Fruit fly (Drosophila melanogaster) whole organism, embryonic: ENCODE data around the gene CG10512.

Source experiments
- Blimp-1 ChIP-seq: fragments of 200-800 bp; sonication (Bioruptor generic); optimal IDR thresholded peaks from 3 replicates; lab custom pipeline; 2018; ENCODE audit warnings: missing biosample characterization, missing genetic modification characterization, mild to moderate bottlenecking, moderate library complexity, missing genetic modification reagents
- C15 ChIP-seq: fragments of 200-800 bp; sonication (Bioruptor generic); IDR thresholded peaks from 3 replicates; pipeline ENCODE4 v1.3.6; 2022; ENCODE audit warnings: missing biosample characterization, missing genetic modification characterization
- CG10431 ChIP-seq: fragments of 200-800 bp; sonication (Bioruptor generic); optimal IDR thresholded peaks from 3 replicates; lab custom pipeline; 2018; ENCODE audit warnings: missing biosample characterization, mild to moderate bottlenecking, missing genetic modification characterization
- CG11456 ChIP-seq: fragments of 200-800 bp; sonication (Bioruptor generic); IDR thresholded peaks from 3 replicates; pipeline ENCODE4 v1.3.6; 2022; ENCODE audit warnings: missing biosample characterization, missing genetic modification characterization
- CG12071 ChIP-seq: fragments of 200-800 bp; sonication (Bioruptor generic); optimal IDR thresholded peaks from 3 replicates; lab custom pipeline; 2018; ENCODE audit warnings: missing biosample characterization, mild to moderate bottlenecking, missing genetic modification characterization
- CG1233 ChIP-seq: fragments of 200-800 bp; sonication (Bioruptor generic); optimal IDR thresholded peaks from 4 replicates; lab custom pipeline; 2018; ENCODE audit warnings: missing biosample characterization, mild to moderate bottlenecking, missing genetic modification characterization
- CG12942 ChIP-seq: fragments of 200-800 bp; sonication (Bioruptor generic); optimal IDR thresholded peaks from 3 replicates; lab custom pipeline; 2016; ENCODE audit warnings: missing biosample characterization, missing genetic modification characterization
- CG13775 ChIP-seq: fragments of 200-800 bp; sonication (Bioruptor generic); optimal IDR thresholded peaks from 3 replicates; lab custom pipeline; 2017; ENCODE audit warnings: missing biosample characterization, mild to moderate bottlenecking, missing genetic modification characterization
- CG15479 ChIP-seq: fragments of 200-800 bp; sonication (Bioruptor generic); optimal IDR thresholded peaks from 3 replicates; lab custom pipeline; 2019; ENCODE audit warnings: missing biosample characterization, mild to moderate bottlenecking, missing genetic modification characterization, moderate library complexity
- CG15696 ChIP-seq: fragments of 200-800 bp; sonication (Bioruptor generic); optimal IDR thresholded peaks from 2 replicates; lab custom pipeline; 2019; ENCODE audit warnings: missing biosample characterization, mild to moderate bottlenecking, missing genetic modification characterization, moderate library complexity
- CG2120 ChIP-seq: fragments of 200-800 bp; sonication (Bioruptor generic); optimal IDR thresholded peaks from 3 replicates; lab custom pipeline; 2016; ENCODE audit warnings: missing biosample characterization, missing genetic modification characterization
- CG30020 ChIP-seq: fragments of 200-800 bp; optimal IDR thresholded peaks from 2 replicates; lab custom pipeline; 2019; ENCODE audit warnings: missing biosample characterization, mild to moderate bottlenecking, missing genetic modification characterization, moderate library complexity
- CG30403 ChIP-seq: fragments of 200-800 bp; sonication (Bioruptor generic); optimal IDR thresholded peaks from 3 replicates; lab custom pipeline; 2016; ENCODE audit warnings: missing biosample characterization, missing genetic modification characterization
- CG3838 ChIP-seq: fragments of 200-800 bp; sonication (Bioruptor generic); optimal IDR thresholded peaks from 3 replicates; lab custom pipeline; 2016; ENCODE audit warnings: missing biosample characterization, missing genetic modification characterization
- CG4282 ChIP-seq: fragments of 200-800 bp; sonication (Bioruptor generic); optimal IDR thresholded peaks from 2 replicates; lab custom pipeline; 2016; ENCODE audit warnings: missing biosample characterization, missing genetic modification characterization
- CG5953 ChIP-seq: fragments of 200-800 bp; sonication (Bioruptor generic); IDR thresholded peaks from 2 replicates; pipeline ENCODE4 v1.3.6; 2022; ENCODE audit warnings: missing biosample characterization, missing genetic modification characterization
- CG7963 ChIP-seq: fragments of 200-800 bp; sonication (Bioruptor generic); IDR thresholded peaks from 3 replicates; pipeline ENCODE4 v1.3.6; 2022; ENCODE audit warnings: missing biosample characterization, missing genetic modification characterization; ENCODE audit not compliant: partially characterized antibody
- CG7987 ChIP-seq: fragments of 200-800 bp; sonication (Bioruptor generic); optimal IDR thresholded peaks from 2 replicates; lab custom pipeline; 2018; ENCODE audit warnings: missing biosample characterization, mild to moderate bottlenecking, missing genetic modification characterization, moderate library complexity
- CG8359 ChIP-seq: fragments of 200-800 bp; sonication (Bioruptor generic); optimal IDR thresholded peaks from 2 replicates; lab custom pipeline; 2017; ENCODE audit warnings: missing biosample characterization, mild to moderate bottlenecking, missing genetic modification characterization, borderline replicate concordance
- CG9437 ChIP-seq: fragments of 200-800 bp; sonication (Bioruptor generic); optimal IDR thresholded peaks from 2 replicates; lab custom pipeline; 2018; ENCODE audit warnings: missing biosample characterization, mild to moderate bottlenecking, missing genetic modification characterization
- CG9727 ChIP-seq: fragments of 200-800 bp; sonication (Bioruptor generic); optimal IDR thresholded peaks from 3 replicates; lab custom pipeline; 2017; ENCODE audit warnings: missing biosample characterization, mild to moderate bottlenecking, missing genetic modification characterization
- CG9817 ChIP-seq: fragments of 200-800 bp; sonication (Bioruptor generic); optimal IDR thresholded peaks from 2 replicates; lab custom pipeline; 2018; ENCODE audit warnings: missing biosample characterization, mild to moderate bottlenecking, missing genetic modification characterization, moderate library complexity
- Dp ChIP-seq: fragments of 200-800 bp; sonication (Bioruptor generic); optimal IDR thresholded peaks from 2 replicates; lab custom pipeline; 2018; ENCODE audit warnings: missing biosample characterization, mild to moderate bottlenecking, missing genetic modification characterization, moderate library complexity
- Drgx ChIP-seq: fragments of 200-800 bp; sonication (Bioruptor generic); IDR thresholded peaks from 2 replicates; pipeline ENCODE4 v1.3.6; 2022; ENCODE audit warnings: missing biosample characterization, missing genetic modification characterization
- HLH3B ChIP-seq: fragments of 200-800 bp; sonication (Bioruptor generic); IDR thresholded peaks from 2 replicates; pipeline ENCODE4 v1.3.6; 2022; ENCODE audit warnings: missing biosample characterization, missing genetic modification characterization
- Lim3 ChIP-seq: fragments of 200-800 bp; sonication (Bioruptor generic); IDR thresholded peaks from 2 replicates; pipeline ENCODE4 v1.3.6; 2022; ENCODE audit warnings: missing biosample characterization, missing genetic modification characterization
- Med ChIP-seq: fragments of 200-800 bp; sonication (Bioruptor generic); peaks from one replicate; lab custom pipeline; 2016; ENCODE audit warnings: missing biosample characterization, missing genetic modification characterization, mild to moderate bottlenecking, inconsistent platforms, moderate library complexity
- Mrtf ChIP-seq: fragments of 200-800 bp; sonication (Bioruptor generic); IDR thresholded peaks from 3 replicates; pipeline ENCODE4 v1.3.6; 2022; ENCODE audit warnings: missing biosample characterization, missing genetic modification characterization
- Nf-YC ChIP-seq: fragments of 200-800 bp; optimal IDR thresholded peaks from 3 replicates; lab custom pipeline; 2019; ENCODE audit warnings: missing biosample characterization, mild to moderate bottlenecking, missing genetic modification characterization, moderate library complexity
- Oli ChIP-seq: fragments of 200-800 bp; sonication (Bioruptor generic); optimal IDR thresholded peaks from 2 replicates; lab custom pipeline; 2018; ENCODE audit warnings: missing biosample characterization, mild to moderate bottlenecking, missing genetic modification characterization, moderate library complexity
- Sin3A ChIP-seq: fragments of >200 bp; optimal IDR thresholded peaks from 2 replicates; lab custom pipeline; 2018
- Spps ChIP-seq: fragments of 200-800 bp; sonication (Bioruptor generic); optimal IDR thresholded peaks from 2 replicates; lab custom pipeline; 2018; ENCODE audit warnings: missing biosample characterization, mild to moderate bottlenecking, missing genetic modification characterization
- Tbp ChIP-seq: fragments of >200 bp; optimal IDR thresholded peaks from 2 replicates; lab custom pipeline; 2018; ENCODE audit warnings: missing biosample characterization, missing genetic modification characterization
- Xrp1 ChIP-seq: fragments of 200-800 bp; sonication (Bioruptor generic); IDR thresholded peaks from 2 replicates; pipeline ENCODE4 v1.3.6; 2022; ENCODE audit warnings: missing biosample characterization, missing genetic modification characterization
- YL-1 ChIP-seq: fragments of 200-800 bp; sonication (Bioruptor generic); optimal IDR thresholded peaks from 3 replicates; lab custom pipeline; 2017; ENCODE audit warnings: missing biosample characterization, mild to moderate bottlenecking, missing genetic modification characterization
- bigmax ChIP-seq: fragments of 200-800 bp; sonication (Bioruptor generic); optimal IDR thresholded peaks from 2 replicates; lab custom pipeline; 2018; ENCODE audit warnings: missing biosample characterization, mild to moderate bottlenecking, missing genetic modification characterization
- cas ChIP-seq: fragments of 200-800 bp; sonication (Bioruptor generic); IDR thresholded peaks from 2 replicates; pipeline ENCODE4 v1.3.6; 2022; ENCODE audit warnings: missing biosample characterization, missing genetic modification characterization
- caup ChIP-seq: fragments of 200-800 bp; sonication (Bioruptor generic); optimal IDR thresholded peaks from 3 replicates; lab custom pipeline; 2017; ENCODE audit warnings: missing biosample characterization, mild to moderate bottlenecking, missing genetic modification characterization, moderate library complexity; ENCODE audit not compliant: severe bottlenecking
- ci ChIP-seq: fragments of 200-800 bp; sonication (Bioruptor generic); IDR thresholded peaks from 3 replicates; pipeline ENCODE4 v1.3.6; 2022; ENCODE audit warnings: missing biosample characterization, missing genetic modification characterization
- dysf ChIP-seq: fragments of 200-800 bp; sonication (Bioruptor generic); IDR thresholded peaks from 3 replicates; pipeline ENCODE4 v1.3.6; 2022; ENCODE audit warnings: missing biosample characterization, missing genetic modification characterization
- fd102C ChIP-seq: fragments of 200-800 bp; sonication (Bioruptor generic); optimal IDR thresholded peaks from 2 replicates; lab custom pipeline; 2018; ENCODE audit warnings: missing biosample characterization, mild to moderate bottlenecking, missing genetic modification characterization, moderate library complexity
- fu2 ChIP-seq: fragments of 200-800 bp; sonication (Bioruptor generic); optimal IDR thresholded peaks from 2 replicates; lab custom pipeline; 2016; ENCODE audit warnings: missing biosample characterization, missing genetic modification characterization
- hbn ChIP-seq: fragments of 200-800 bp; sonication (Bioruptor generic); IDR thresholded peaks from 2 replicates; pipeline ENCODE4 v1.3.6; 2022; ENCODE audit warnings: missing biosample characterization, missing genetic modification characterization; ENCODE audit not compliant: partially characterized antibody
- hth ChIP-seq: fragments of >200 bp; optimal IDR thresholded peaks from 2 replicates; lab custom pipeline; 2017; ENCODE audit warnings: inconsistent platforms
- inv ChIP-seq: fragments of 200-800 bp; sonication (Bioruptor generic); IDR thresholded peaks from 2 replicates; pipeline ENCODE4 v1.3.6; 2022; ENCODE audit warnings: missing biosample characterization, missing genetic modification characterization; ENCODE audit not compliant: partially characterized antibody
- psq ChIP-seq: fragments of 200-800 bp; sonication (Bioruptor generic); optimal IDR thresholded peaks from 2 replicates; lab custom pipeline; 2017; ENCODE audit warnings: missing biosample characterization, missing genetic modification characterization
- salm ChIP-seq: fragments of 200-800 bp; sonication (Bioruptor generic); optimal IDR thresholded peaks from 2 replicates; lab custom pipeline; 2018; ENCODE audit warnings: missing biosample characterization, mild to moderate bottlenecking, missing genetic modification characterization
- sd ChIP-seq: fragments of 200-800 bp; sonication (Bioruptor generic); optimal IDR thresholded peaks from 3 replicates; lab custom pipeline; 2018; ENCODE audit warnings: missing biosample characterization, mild to moderate bottlenecking, missing genetic modification characterization, moderate library complexity
- sens ChIP-seq: fragments of 200-800 bp; sonication (Bioruptor generic); peaks from one replicate; lab custom pipeline; 2016; ENCODE audit warnings: missing biosample characterization, missing genetic modification characterization
- usp ChIP-seq: fragments of >200 bp; optimal IDR thresholded peaks from 2 replicates; lab custom pipeline; 2017; ENCODE audit warnings: missing biosample characterization, missing genetic modification characterization

CG10512 gene

dm6 chr3L:21204581-21205495 is 2.1 kb downstream of the CG10512 start (continued):
- TF ChIP-seq HLH3B (GFP tag; lab: Robert Waterston, UW), result no peak; the same call in 1 of the 2 replicates
- peak; percentile 4 for TF ChIP-seq CG12071 (GFP tag; lab: Kevin White, UChicago)
- TF ChIP-seq CG13775 (GFP tag; lab: Kevin White, UChicago), result no peak
- TF ChIP-seq Xrp1 (GFP tag; lab: Robert Waterston, UW), result no peak
- no peak for TF ChIP-seq Spps
- TF ChIP-seq Tbp (GFP tag; lab: Kevin White, UChicago), result no peak
- no peak for TF ChIP-seq cas (GFP tag; lab: Robert Waterston, UW)
- TF ChIP-seq CG7987 (GFP tag; lab: Kevin White, UChicago), result peak; percentile 18
- TF ChIP-seq sens (GFP tag; lab: Kevin White, UChicago), result peak; percentile 87
- TF ChIP-seq CG30020 (tag; lab: Kevin White, UChicago), result no peak
- TF ChIP-seq bigmax (GFP tag; lab: Kevin White, UChicago), result peak; percentile 92
- TF ChIP-seq ci (GFP tag; lab: Robert Waterston, UW), result 0 out of 3 replicates have a peak, but pooled peaks have one; percentile 13
- TF ChIP-seq inv (GFP tag; lab: Robert Waterston, UW), result no peak
- TF ChIP-seq caup (GFP tag; lab: Kevin White, UChicago), result peak; percentile 11
- TF ChIP-seq psq (GFP tag; lab: Kevin White, UChicago), result no peak
- no peak for TF ChIP-seq fd102C (GFP tag; lab: Kevin White, UChicago)
- no peak for TF ChIP-seq Mrtf (GFP tag; lab: Robert Waterston, UW)
- peak; percentile 73 for TF ChIP-seq Blimp-1 (GFP tag; lab: Kevin White, UChicago)
- peak; percentile 66 for TF ChIP-seq Med (GFP tag; lab: Kevin White, UChicago)
- peak; percentile 40 for TF ChIP-seq CG3838 (GFP tag; lab: Kevin White, UChicago)
- TF ChIP-seq CG9437 (GFP tag; lab: Kevin White, UChicago), result no peak
- no peak for TF ChIP-seq CG15479
- peak; percentile 5 for TF ChIP-seq CG1233 (GFP tag; lab: Kevin White, UChicago)
- TF ChIP-seq CG5953, result no peak
- TF ChIP-seq CG8359, result no peak
- peak; percentile 31; the same call in 1 of the 3 replicates for TF ChIP-seq dysf (GFP tag; lab: Robert Waterston, UW)
- no peak for TF ChIP-seq Sin3A (lab: Kevin White, UChicago)
- no peak for TF ChIP-seq fu2 (GFP tag; lab: Kevin White, UChicago)
- no peak for TF ChIP-seq Oli (tag; lab: Kevin White, UChicago)
- no peak for TF ChIP-seq hbn (GFP tag; lab: Robert Waterston, UW)
- TF ChIP-seq CG10431 (GFP tag; lab: Kevin White, UChicago), result no peak
- no peak for TF ChIP-seq CG7963 (GFP tag; lab: Robert Waterston, UW)
- TF ChIP-seq CG30403 (GFP tag; lab: Kevin White, UChicago), result peak; percentile 3
- no peak for TF ChIP-seq CG11456 (GFP tag; lab: Robert Waterston, UW)
- TF ChIP-seq Drgx (GFP tag; lab: Robert Waterston, UW), result no peak
- TF ChIP-seq hth, result no peak
- TF ChIP-seq CG4282 (GFP tag; lab: Kevin White, UChicago), result no peak
- TF ChIP-seq CG9817 (tag; lab: Kevin White, UChicago), result no peak
- peak; percentile 96 for TF ChIP-seq sd
- no peak for TF ChIP-seq C15
- no peak for TF ChIP-seq Dp (GFP tag; lab: Kevin White, UChicago)
- TF ChIP-seq usp (GFP tag; lab: Kevin White, UChicago), result no peak
- no peak for TF ChIP-seq YL-1
- TF ChIP-seq CG2120 (GFP tag; lab: Kevin White, UChicago), result peak; percentile 47
- TF ChIP-seq Nf-YC, result no peak
- peak; percentile 17; the same call in 1 of the 2 replicates for TF ChIP-seq Lim3
- peak; percentile 46 for TF ChIP-seq CG15696 (tag; lab: Kevin White, UChicago)
- TF ChIP-seq CG12942, result no peak
- no peak for TF ChIP-seq salm (tag; lab: Kevin White, UChicago)
- TF ChIP-seq CG9727, result peak; percentile 61
